Worm (Caenorhabditis elegans) whole organism, L3 larva: ENCODE data around the gene Y48E1C.2.

Experiments
- ceh-28 ChIP-seq: fragments of 150-350 bp; optimal IDR thresholded peaks from 2 replicates; lab custom pipeline; 2014; ENCODE audit warnings: missing biosample characterization, missing genetic modification reagents, missing genetic modification characterization
- ceh-82 ChIP-seq: fragments of 150-350 bp; optimal IDR thresholded peaks from 2 replicates; lab custom pipeline; 2014; ENCODE audit warnings: missing biosample characterization, missing genetic modification characterization
- elt-2 ChIP-seq: sonication (generic microtip); optimal IDR thresholded peaks from 2 replicates; lab custom pipeline; 2016; ENCODE audit warnings: missing genetic modification reagents, mild to moderate bottlenecking, missing genetic modification characterization, missing compliant biosample characterization
- elt-3 ChIP-seq, 3 experiments: fragments of 150-350 bp in 1 of 3; sonication (generic microtip) in 2 of 3; optimal IDR thresholded peaks; 2 replicates in 2 of 3; 4 replicates in 1 of 3; lab custom pipeline; 2014 to 2017; ENCODE audit warnings: missing biosample characterization in 3 of 3, missing genetic modification characterization in 3 of 3
- fkh-10 ChIP-seq: sonication (generic microtip); optimal IDR thresholded peaks from 2 replicates; lab custom pipeline; 2017; ENCODE audit warnings: missing biosample characterization, missing genetic modification reagents, missing genetic modification characterization
- lin-15B ChIP-seq: fragments of 150-350 bp; optimal IDR thresholded peaks from 2 replicates; lab custom pipeline; 2014; ENCODE audit warnings: missing biosample characterization, missing genetic modification characterization
- nhr-12 ChIP-seq: fragments of 150-350 bp; optimal IDR thresholded peaks from 2 replicates; lab custom pipeline; 2014; ENCODE audit warnings: missing biosample characterization, missing genetic modification characterization
- nhr-23 ChIP-seq: fragments of 150-350 bp; optimal IDR thresholded peaks from 2 replicates; lab custom pipeline; 2014; ENCODE audit warnings: missing biosample characterization, missing genetic modification reagents, missing genetic modification characterization
- nhr-28 ChIP-seq: fragments of 150-350 bp; optimal IDR thresholded peaks from 2 replicates; lab custom pipeline; 2014; ENCODE audit warnings: missing biosample characterization, missing genetic modification characterization
- snpc-4 ChIP-seq: fragments of 150-350 bp; optimal IDR thresholded peaks from 2 replicates; lab custom pipeline; 2014; ENCODE audit warnings: missing biosample characterization, missing genetic modification characterization
- unc-62 ChIP-seq: fragments of 150-350 bp; sonication (generic microtip); optimal IDR thresholded peaks from 4 replicates; lab custom pipeline; 2014; ENCODE audit warnings: missing biosample characterization, missing genetic modification reagents, missing genetic modification characterization

DNA sequence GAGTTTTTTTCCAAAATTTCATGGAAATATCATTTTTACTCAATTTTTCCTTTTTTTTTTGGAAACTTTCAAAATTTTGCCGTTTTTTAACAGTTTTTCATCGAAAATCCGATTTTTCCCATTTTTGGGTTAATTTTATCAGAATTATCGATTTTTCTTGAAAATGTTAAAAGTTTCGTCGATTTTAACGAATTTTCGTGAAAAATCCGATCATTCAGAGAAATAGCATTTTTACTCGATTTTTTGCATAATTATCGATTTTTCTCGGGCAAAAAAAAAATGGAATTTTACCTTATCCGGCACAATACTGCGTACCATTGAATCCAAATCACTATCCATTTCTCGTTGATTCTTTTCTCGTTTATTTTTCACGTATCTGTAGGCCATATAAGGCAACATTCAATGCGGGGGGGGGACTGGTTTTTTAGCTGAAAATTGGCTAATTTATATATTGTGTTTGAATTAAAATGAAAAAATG is 22.9 kb downstream of the Y48E1C.2 start, which contains the start of gene tbc-14:
- no peak for TF ChIP-seq lin-15B
- TF ChIP-seq nhr-28 (tag; lab: Kevin White, UChicago), result no peak
- TF ChIP-seq unc-62 (GFP tag; lab: Kevin White, UChicago), result no peak
- no peak for TF ChIP-seq snpc-4
- TF ChIP-seq elt-2 (tag; lab: Kevin White, UChicago), result no peak
- TF ChIP-seq fkh-10 (GFP tag; lab: Kevin White, UChicago), result no peak
- no peak for TF ChIP-seq elt-3 (tag; optimal IDR thresholded peaks at IDR 0.05; lab: Kevin White, UChicago)
- TF ChIP-seq nhr-12 (tag; lab: Kevin White, UChicago), result no peak
- no peak for TF ChIP-seq ceh-82 (tag; lab: Kevin White, UChicago)
- TF ChIP-seq ceh-28 (tag; lab: Kevin White, UChicago), result peak; percentile 57
- no peak for TF ChIP-seq nhr-23
